Fruit fly (Drosophila melanogaster): ENCODE results near the gene crq.

Gene crq

DNA sequence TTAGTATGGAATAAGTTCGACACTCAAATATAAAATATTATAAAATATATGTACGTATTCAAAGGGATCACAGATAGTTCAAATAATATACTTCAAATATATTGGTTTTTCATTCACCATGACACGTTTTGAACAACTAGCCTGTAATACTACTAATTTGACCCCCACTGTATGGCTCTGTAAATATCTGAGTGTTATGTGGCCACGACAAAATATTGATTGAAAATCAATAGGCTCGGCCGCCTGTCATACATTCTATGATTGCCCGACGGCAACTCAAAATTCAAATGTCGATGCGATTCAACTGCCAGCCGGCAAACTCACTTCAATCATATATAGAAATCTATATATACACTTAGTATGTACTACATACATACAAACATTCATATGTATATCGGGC, 17.1 kb upstream of the crq start:
- TF ChIP-seq Dif (GFP tag; optimal IDR thresholded peaks at IDR 0.05; ENCODE audit: partially characterized antibody) (no peak), fru (GFP tag; optimal IDR thresholded peaks at IDR 0.05) (no peak), h (GFP tag; optimal IDR thresholded peaks at IDR 0.05) (no peak)

DNA sequence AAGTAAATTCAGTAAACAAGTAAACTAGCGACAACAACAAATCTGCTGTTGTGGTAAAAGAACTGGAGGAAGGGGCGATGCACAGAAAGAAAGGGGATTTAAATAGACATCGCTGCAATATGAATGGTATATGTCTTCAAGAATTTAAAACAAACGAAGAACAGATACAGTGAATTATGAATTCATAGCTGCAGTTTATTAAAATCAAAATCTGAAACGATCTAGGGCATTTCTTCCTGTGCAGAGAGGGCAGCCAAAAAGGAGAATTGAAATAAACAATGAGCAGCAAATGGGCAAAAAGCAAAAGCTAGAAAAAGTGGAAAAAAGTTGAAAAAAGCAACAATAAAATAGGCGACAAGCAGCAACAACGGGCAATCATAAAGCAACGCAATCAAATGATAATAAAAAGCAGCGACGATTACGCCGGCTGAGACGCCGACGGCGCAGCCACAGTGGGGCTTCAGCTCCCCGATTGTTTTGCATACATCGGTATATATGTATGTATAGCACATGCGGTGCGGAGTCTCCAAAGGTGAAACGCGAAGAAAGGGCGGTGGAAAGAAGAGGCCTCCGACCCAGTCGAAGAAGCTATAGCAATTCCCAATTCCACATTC, 16.0 kb upstream of the crq start:
- no peak for TF ChIP-seq Dif (GFP tag; optimal IDR thresholded peaks at IDR 0.05; ENCODE audit: partially characterized antibody)
- TF ChIP-seq lola (GFP tag; optimal IDR thresholded peaks at IDR 0.05) = no peak
- peak; percentile 39 for TF ChIP-seq HLH106 (tag; optimal IDR thresholded peaks at IDR 0.05)
- TF ChIP-seq Rel (GFP tag; optimal IDR thresholded peaks at IDR 0.05) = peak; percentile 66
- TF ChIP-seq Rel (tag; optimal IDR thresholded peaks at IDR 0.05) = peak; percentile 44
- peak; percentile 65 for TF ChIP-seq h (GFP tag; optimal IDR thresholded peaks at IDR 0.05)
- TF ChIP-seq Hnf4 (GFP tag; optimal IDR thresholded peaks at IDR 0.05) = peak; percentile 51
- TF ChIP-seq Dfd (GFP tag; optimal IDR thresholded peaks at IDR 0.05) = no peak
- TF ChIP-seq usp (GFP tag; optimal IDR thresholded peaks at IDR 0.05) = no peak
- no peak for TF ChIP-seq Hr78 (GFP tag; optimal IDR thresholded peaks at IDR 0.05)
- no peak for TF ChIP-seq brk (GFP tag; optimal IDR thresholded peaks at IDR 0.05)
- peak; percentile 60 for TF ChIP-seq Sp1 (GFP tag; optimal IDR thresholded peaks at IDR 0.05)
- TF ChIP-seq tai (GFP tag; optimal IDR thresholded peaks at IDR 0.05) = no peak
- TF ChIP-seq Hr83 (GFP tag; optimal IDR thresholded peaks at IDR 0.05; ENCODE audit: poor library complexity, severe bottlenecking) = no peak
- TF ChIP-seq Jra (GFP tag; optimal IDR thresholded peaks at IDR 0.05) = no peak
- TF ChIP-seq psq (GFP tag; optimal IDR thresholded peaks at IDR 0.05) = peak; percentile 70
- TF ChIP-seq woc (GFP tag; optimal IDR thresholded peaks at IDR 0.05) = peak; percentile 1
- TF ChIP-seq fru (GFP tag; optimal IDR thresholded peaks at IDR 0.05) = peak; percentile 51
- TF ChIP-seq foxo (GFP tag; optimal IDR thresholded peaks at IDR 0.05) = peak; percentile 46 to 65
- TF ChIP-seq Mio (GFP tag; optimal IDR thresholded peaks at IDR 0.05) = no peak
- TF ChIP-seq rgr (GFP tag; optimal IDR thresholded peaks at IDR 0.05) = peak; percentile 60
- no peak for TF ChIP-seq sage (GFP tag; optimal IDR thresholded peaks at IDR 0.05)
- TF ChIP-seq Vsx2 (GFP tag; optimal IDR thresholded peaks at IDR 0.05; ENCODE audit: partially characterized antibody) = no peak
- TF ChIP-seq ey (GFP tag; optimal IDR thresholded peaks at IDR 0.05) = peak; percentile 67
- TF ChIP-seq jim (GFP tag; optimal IDR thresholded peaks at IDR 0.05) = no peak
- no peak for TF ChIP-seq N (GFP tag; optimal IDR thresholded peaks at IDR 0.05)
- TF ChIP-seq pan (optimal IDR thresholded peaks at IDR 0.05) = no peak
- TF ChIP-seq CrebA (GFP tag; optimal IDR thresholded peaks at IDR 0.05; ENCODE audit: borderline replicate concordance) = no peak
- TF ChIP-seq sv (GFP tag; optimal IDR thresholded peaks at IDR 0.05) = peak; percentile 16
- TF ChIP-seq br (GFP tag; optimal IDR thresholded peaks at IDR 0.05) = peak; percentile 93
- no peak for TF ChIP-seq CG9705 (GFP tag; optimal IDR thresholded peaks at IDR 0.05)
- TF ChIP-seq dmrt93B (GFP tag; optimal IDR thresholded peaks at IDR 0.05) = peak; percentile 17
- TF ChIP-seq OdsH (GFP tag; optimal IDR thresholded peaks at IDR 0.05) = peak; percentile 42
- TF ChIP-seq CG32264 (GFP tag; optimal IDR thresholded peaks at IDR 0.05) = peak; percentile 36

DNA sequence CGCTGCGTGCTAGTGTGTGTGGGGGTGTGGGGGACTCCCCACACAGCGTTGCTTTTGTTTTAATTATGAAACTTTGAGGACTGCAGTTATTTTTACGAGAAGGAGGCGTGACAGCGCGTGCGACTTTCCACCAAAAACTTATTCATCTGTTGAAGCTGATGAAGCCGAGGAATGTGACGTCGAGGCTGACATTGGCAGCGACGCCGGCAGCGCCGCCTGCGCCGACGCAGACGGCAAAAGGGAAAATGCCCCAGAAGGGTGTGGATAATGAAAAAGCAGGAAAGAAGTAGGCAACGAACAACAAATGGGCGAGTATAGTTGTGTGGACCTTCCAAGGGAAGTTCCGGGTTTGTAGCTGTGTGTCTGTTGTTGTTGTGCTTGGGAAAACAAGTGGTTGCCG, 14.9 kb upstream of the crq start:
- TF ChIP-seq Mio (GFP tag; optimal IDR thresholded peaks at IDR 0.05) (no peak), Rel (GFP tag; optimal IDR thresholded peaks at IDR 0.05) (no peak), Rel (tag; optimal IDR thresholded peaks at IDR 0.05) (peak; percentile 0), Jra (GFP tag; optimal IDR thresholded peaks at IDR 0.05) (no peak), Myc (optimal IDR thresholded peaks at IDR 0.05) (no peak)

DNA sequence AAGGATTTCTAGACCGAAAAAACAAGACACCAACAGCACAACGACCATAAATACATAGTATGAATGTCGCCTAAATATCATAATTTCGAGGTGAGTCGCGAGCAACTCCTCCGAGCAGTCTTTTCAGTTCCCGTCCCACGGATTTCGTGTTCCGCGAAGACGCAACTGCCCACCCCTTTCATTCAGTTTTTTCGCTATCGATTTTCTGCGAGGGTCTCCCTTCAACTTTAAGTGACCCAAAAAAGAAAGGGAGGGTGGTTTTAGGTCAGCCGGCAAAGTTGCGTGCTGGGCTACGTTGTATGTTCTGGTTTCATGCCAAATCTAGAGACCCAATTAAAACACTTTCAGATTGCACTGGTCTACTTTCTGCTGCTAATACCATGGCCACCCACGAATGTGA, 2.9 kb upstream of the crq start:
- TF ChIP-seq dsf (GFP tag; optimal IDR thresholded peaks at IDR 0.05; ENCODE audit: borderline replicate concordance) (no peak), tai (GFP tag; optimal IDR thresholded peaks at IDR 0.05) (no peak), N (GFP tag; optimal IDR thresholded peaks at IDR 0.05) (no peak), CrebA (GFP tag; optimal IDR thresholded peaks at IDR 0.05; ENCODE audit: borderline replicate concordance) (no peak), br (GFP tag; optimal IDR thresholded peaks at IDR 0.05) (no peak), Hr78 (GFP tag; optimal IDR thresholded peaks at IDR 0.05) (no peak), Jra (GFP tag; optimal IDR thresholded peaks at IDR 0.05) (no peak), Dfd (GFP tag; optimal IDR thresholded peaks at IDR 0.05) (no peak), dl (GFP tag; optimal IDR thresholded peaks at IDR 0.05; ENCODE audit: insufficient read depth in 1 of 2, partially characterized antibody in 2 of 2) (no peak), Mio (GFP tag; optimal IDR thresholded peaks at IDR 0.05) (no peak), Hr83 (GFP tag; optimal IDR thresholded peaks at IDR 0.05; ENCODE audit: poor library complexity, severe bottlenecking) (no peak), OdsH (GFP tag; optimal IDR thresholded peaks at IDR 0.05) (no peak)

Measured in whole organism, wandering third instar larva.